Worm (Caenorhabditis elegans): ENCODE results near the gene sru-30.

The sru-30 gene

DNA sequence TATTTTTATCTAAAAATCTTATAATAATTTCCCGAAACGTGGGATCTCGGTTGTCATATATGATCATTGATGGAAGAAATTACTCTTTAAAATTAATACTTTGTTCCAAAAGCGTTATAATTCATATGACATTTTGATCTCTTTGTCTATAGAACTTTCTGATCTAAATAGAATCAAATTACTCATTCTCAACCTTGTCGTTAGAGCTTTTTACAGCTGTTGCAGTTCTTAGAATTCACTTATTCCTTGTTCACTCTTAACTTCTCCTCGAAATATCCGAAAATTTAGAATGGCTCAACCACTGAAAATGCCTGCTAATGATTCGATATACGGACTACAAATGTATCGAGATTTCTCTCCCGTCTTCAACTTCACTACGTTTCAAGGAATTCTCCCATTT lies 2.5 kb upstream of the sru-30 start, which contains the start of gene sru-29:
sru-29 (plus strand) TSS at position 301 of the 400 bp plus-strand sequence.
- TF ChIP-seq jun-1 (tag; optimal IDR thresholded peaks at IDR 0.05) (no peak), pqm-1 (tag; optimal IDR thresholded peaks at IDR 0.05) (no peak), nhr-85 (tag) (no peak), lin-39 (tag; optimal IDR thresholded peaks at IDR 0.05) (no peak), hlh-4 (tag; optimal IDR thresholded peaks at IDR 0.05) (peak; percentile 4), nhr-90 (tag; optimal IDR thresholded peaks at IDR 0.05; ENCODE audit: poor library complexity) (no peak), ceh-8 (GFP tag; optimal IDR thresholded peaks at IDR 0.05) (no peak), Y116A8C.19 (tag; optimal IDR thresholded peaks at IDR 0.05; ENCODE audit: borderline replicate concordance) (no peak)

DNA sequence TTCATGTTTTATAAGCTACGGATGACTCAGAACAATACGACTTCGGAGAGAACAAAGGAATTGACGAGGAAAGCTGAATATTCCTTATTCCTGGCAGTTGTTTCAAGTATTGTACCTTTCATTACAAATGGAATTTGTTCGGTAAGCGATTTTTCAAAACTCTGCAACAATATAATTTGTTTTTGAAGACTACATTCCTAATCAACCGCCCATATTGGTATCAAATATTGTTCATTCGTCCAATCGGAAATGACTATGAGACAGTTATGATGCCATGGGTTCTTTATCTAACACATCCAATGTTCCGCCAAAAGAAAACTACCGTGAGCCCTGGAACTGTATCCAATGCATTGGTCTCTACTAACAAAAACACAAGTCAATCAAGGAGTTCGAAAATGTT lies 1.4 kb upstream of the sru-30 start:
- TF ChIP-seq C16A3.4 (tag; optimal IDR thresholded peaks at IDR 0.05): no peak
- TF ChIP-seq nhr-84 (tag; optimal IDR thresholded peaks at IDR 0.05): no peak
- TF ChIP-seq zip-4 (GFP tag; optimal IDR thresholded peaks at IDR 0.05): no peak
- TF ChIP-seq hlh-17 (GFP tag; optimal IDR thresholded peaks at IDR 0.05; ENCODE audit: borderline replicate concordance): no peak
- TF ChIP-seq mep-1 (tag; optimal IDR thresholded peaks at IDR 0.05): no peak
- no peak for TF ChIP-seq lsy-2 (tag; optimal IDR thresholded peaks at IDR 0.05)
- no peak for TF ChIP-seq aly-2 (tag; optimal IDR thresholded peaks at IDR 0.05)
- no peak for TF ChIP-seq alr-1 (tag; optimal IDR thresholded peaks at IDR 0.05; ENCODE audit: borderline replicate concordance)
- no peak for TF ChIP-seq lin-15B (tag; optimal IDR thresholded peaks at IDR 0.05)
- no peak for TF ChIP-seq mdl-1 (tag; optimal IDR thresholded peaks at IDR 0.05)
- no peak for TF ChIP-seq lin-14 (GFP tag; optimal IDR thresholded peaks at IDR 0.05)

DNA sequence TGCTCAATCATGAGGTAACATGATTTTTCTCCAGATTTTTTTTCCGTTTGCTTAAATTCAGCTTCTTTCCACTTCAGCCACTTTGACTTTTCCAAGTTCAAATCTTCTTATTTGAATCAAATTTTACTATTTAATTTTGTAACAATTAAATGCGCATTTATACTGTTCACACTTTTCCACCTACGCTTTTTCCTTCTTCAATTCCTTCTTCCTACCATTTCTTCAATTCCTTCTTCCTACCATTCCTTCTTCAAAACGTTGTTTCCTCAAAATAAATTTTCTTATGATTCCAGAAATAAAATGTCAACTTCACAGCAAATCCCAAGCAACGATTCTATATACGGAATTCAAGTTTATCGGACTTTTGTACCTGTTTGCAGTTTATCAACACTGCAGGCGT lies 2.8 kb downstream of the sru-30 start, which contains the start of gene sru-31:
sru-31 (plus strand) TSS at position 301 of the 400 bp plus-strand sequence.
- TF ChIP-seq ceh-8 (GFP tag; optimal IDR thresholded peaks at IDR 0.05) (no peak), efl-1 (optimal IDR thresholded peaks at IDR 0.05) (no peak), efl-1 (GFP tag; optimal IDR thresholded peaks at IDR 0.05 in 1 of 2) (peak in 1 of 2 experiments; percentile 58)

DNA sequence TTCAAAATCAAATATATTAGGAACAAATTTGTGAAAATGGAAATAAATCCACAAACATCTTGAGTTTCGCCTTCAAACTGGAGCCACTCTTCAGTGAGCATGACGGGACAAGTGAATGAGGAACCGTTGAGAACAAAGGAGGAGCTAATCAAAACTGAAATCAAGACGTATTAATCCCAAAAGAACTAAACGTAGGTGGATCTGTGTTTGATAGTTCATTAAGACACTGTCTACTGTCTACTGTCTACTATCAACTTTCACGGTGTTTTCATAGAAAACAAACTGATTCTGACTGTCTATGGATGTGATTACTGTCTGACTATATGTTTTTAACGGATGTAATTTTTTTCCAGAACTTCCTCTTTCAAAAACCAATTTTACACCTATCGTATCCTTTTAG lies 8.1 kb downstream of the sru-30 start, which contains the start of gene str-193:
str-193 (minus strand) TSS at position 101 of the 400 bp plus-strand sequence.
- TF ChIP-seq tlp-1 (tag; optimal IDR thresholded peaks at IDR 0.05) (no peak), xbp-1 (tag; optimal IDR thresholded peaks at IDR 0.05) (no peak), hlh-17 (GFP tag; optimal IDR thresholded peaks at IDR 0.05; ENCODE audit: borderline replicate concordance) (no peak), nhr-84 (tag; optimal IDR thresholded peaks at IDR 0.05) (no peak), nhr-90 (tag; optimal IDR thresholded peaks at IDR 0.05; ENCODE audit: poor library complexity) (no peak), F16B12.6 (tag; optimal IDR thresholded peaks at IDR 0.05) (no peak), ceh-90 (tag; optimal IDR thresholded peaks at IDR 0.05) (no peak), mep-1 (tag; optimal IDR thresholded peaks at IDR 0.05) (no peak), unc-86 (tag; optimal IDR thresholded peaks at IDR 0.05) (no peak), unc-130 (tag; optimal IDR thresholded peaks at IDR 0.05) (no peak), fkh-4 (tag; optimal IDR thresholded peaks at IDR 0.05; ENCODE audit: borderline replicate concordance) (no peak), lin-14 (GFP tag; optimal IDR thresholded peaks at IDR 0.05) (no peak), sup-37 (GFP tag; optimal IDR thresholded peaks at IDR 0.05) (no peak), C16A3.4 (tag; optimal IDR thresholded peaks at IDR 0.05) (no peak), ceh-82 (tag; optimal IDR thresholded peaks at IDR 0.05) (no peak), alr-1 (tag; optimal IDR thresholded peaks at IDR 0.05; ENCODE audit: borderline replicate concordance) (no peak), hpl-2 (GFP tag; optimal IDR thresholded peaks at IDR 0.05) (no peak), C04F5.9 (tag; optimal IDR thresholded peaks at IDR 0.05) (no peak), nhr-28 (tag; optimal IDR thresholded peaks at IDR 0.05) (no peak), fos-1 (tag; optimal IDR thresholded peaks at IDR 0.05) (no peak)

DNA sequence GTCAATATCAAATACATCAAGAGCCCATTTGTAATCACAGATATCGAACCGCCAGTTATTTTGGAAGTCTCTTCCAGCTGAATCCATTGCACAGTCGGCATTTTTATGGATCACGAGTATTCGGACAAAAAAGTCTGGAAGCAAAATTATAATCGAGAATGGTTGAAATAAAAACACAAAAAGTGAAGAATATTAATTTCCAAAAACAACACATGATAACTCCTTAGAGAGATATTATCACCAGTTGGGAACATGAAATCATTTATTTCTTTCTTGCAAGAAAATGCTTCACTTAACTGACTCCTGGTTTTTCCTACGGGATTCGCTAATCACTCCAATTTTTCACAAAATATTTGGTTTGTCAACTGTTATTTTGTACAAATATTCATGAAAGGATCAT lies 10.5 kb downstream of the sru-30 start, which contains the start of gene str-2:
str-2 (minus strand) TSS at position 101 of the 400 bp plus-strand sequence.
- no peak for TF ChIP-seq grh-1 (GFP tag; IDR thresholded peaks at IDR 0.05)
- TF ChIP-seq zip-4 (GFP tag; optimal IDR thresholded peaks at IDR 0.05): no peak
